Worm (Caenorhabditis elegans) whole organism, late embryonic: ENCODE data around the gene ZK675.4.

Experiments used
- K02D7.2 ChIP-seq: sonication (generic microtip); optimal IDR thresholded peaks from 2 replicates; lab custom pipeline; 2017; ENCODE audit warnings: mild to moderate bottlenecking, missing genetic modification characterization, missing compliant biosample characterization
- T23F11.4 ChIP-seq: fragments of 200-800 bp; sonication (Bioruptor generic); optimal IDR thresholded peaks from 2 replicates; lab custom pipeline; 2018; ENCODE audit warnings: mild to moderate bottlenecking, missing genetic modification characterization, missing compliant biosample characterization
- ama-1 ChIP-seq: fragments of 150-350 bp; optimal IDR thresholded peaks from 2 replicates; lab custom pipeline; 2014
- ceh-14 ChIP-seq: sonication (generic microtip); optimal IDR thresholded peaks from 2 replicates; lab custom pipeline; 2016; ENCODE audit warnings: missing genotype, missing genetic modification characterization, missing compliant biosample characterization
- ceh-18 ChIP-seq: sonication (generic microtip); optimal IDR thresholded peaks from 2 replicates; lab custom pipeline; 2016; ENCODE audit warnings: missing genetic modification characterization, missing compliant biosample characterization
- ceh-19 ChIP-seq: fragments of 200-800 bp; sonication (Bioruptor generic); optimal IDR thresholded peaks from 2 replicates; lab custom pipeline; 2018; ENCODE audit warnings: mild to moderate bottlenecking, missing genetic modification characterization, missing compliant biosample characterization
- ceh-2 ChIP-seq: sonication (generic microtip); optimal IDR thresholded peaks from 2 replicates; lab custom pipeline; 2016; ENCODE audit warnings: missing genotype, missing genetic modification characterization, missing compliant biosample characterization
- ceh-24 ChIP-seq: sonication (generic microtip); optimal IDR thresholded peaks from 2 replicates; lab custom pipeline; 2016; ENCODE audit warnings: mild to moderate bottlenecking, missing genetic modification characterization, missing compliant biosample characterization
- ceh-30 ChIP-seq: fragments of 150-350 bp; optimal IDR thresholded peaks from 2 replicates; lab custom pipeline; 2014; ENCODE audit warnings: missing biosample characterization, missing genetic modification characterization
- ceh-31 ChIP-seq: sonication (generic microtip); optimal IDR thresholded peaks from 2 replicates; lab custom pipeline; 2016; ENCODE audit warnings: missing genetic modification characterization, missing compliant biosample characterization
- ceh-48 ChIP-seq: sonication (generic microtip); optimal IDR thresholded peaks from 2 replicates; lab custom pipeline; 2016; ENCODE audit warnings: missing genetic modification characterization, inconsistent platforms, missing compliant biosample characterization
- dve-1 ChIP-seq: sonication (generic microtip); optimal IDR thresholded peaks from 2 replicates; lab custom pipeline; 2017; ENCODE audit warnings: antibody characterized with exemption, mild to moderate bottlenecking, missing genetic modification characterization, missing compliant biosample characterization
- elt-4 ChIP-seq: sonication (generic microtip); optimal IDR thresholded peaks from 2 replicates; lab custom pipeline; 2016; ENCODE audit warnings: missing genetic modification characterization, missing compliant biosample characterization
- ets-4 ChIP-seq: sonication (generic microtip); optimal IDR thresholded peaks from 2 replicates; lab custom pipeline; 2016; ENCODE audit warnings: missing genetic modification characterization, missing compliant biosample characterization
- eyg-1 ChIP-seq: sonication (generic microtip); optimal IDR thresholded peaks from 2 replicates; lab custom pipeline; 2016; ENCODE audit warnings: missing genotype, missing genetic modification characterization, missing compliant biosample characterization
- fkh-10 ChIP-seq: fragments of 150-350 bp; optimal IDR thresholded peaks from 2 replicates; lab custom pipeline; 2014; ENCODE audit warnings: missing biosample characterization, missing genetic modification reagents, missing genetic modification characterization
- gmeb-2 ChIP-seq: sonication (generic microtip); optimal IDR thresholded peaks from 2 replicates; lab custom pipeline; 2016; ENCODE audit warnings: missing genetic modification characterization, inconsistent platforms, missing compliant biosample characterization
- hlh-6 ChIP-seq: sonication (generic microtip); optimal IDR thresholded peaks from 2 replicates; lab custom pipeline; 2016; ENCODE audit warnings: missing genotype, missing genetic modification characterization, missing compliant biosample characterization
- madf-2 ChIP-seq: sonication (generic microtip); optimal IDR thresholded peaks from 2 replicates; lab custom pipeline; 2017; ENCODE audit warnings: missing genetic modification characterization, missing compliant biosample characterization
- mec-3 ChIP-seq: sonication (generic microtip); optimal IDR thresholded peaks from 2 replicates; lab custom pipeline; 2016; ENCODE audit warnings: borderline replicate concordance, missing genetic modification characterization, missing compliant biosample characterization
- nfya-1 ChIP-seq: sonication (generic microtip); optimal IDR thresholded peaks from 2 replicates; lab custom pipeline; 2017; ENCODE audit warnings: missing genetic modification characterization, mild to moderate bottlenecking, missing compliant biosample characterization, antibody characterized with exemption, moderate library complexity
- nhr-11 ChIP-seq: fragments of 150-350 bp; optimal IDR thresholded peaks from 2 replicates; lab custom pipeline; 2014; ENCODE audit warnings: missing biosample characterization, missing genetic modification characterization
- pax-1 ChIP-seq: fragments of 150-350 bp; optimal IDR thresholded peaks from 2 replicates; lab custom pipeline; 2014; ENCODE audit warnings: missing biosample characterization, missing genetic modification characterization
- pha-2 ChIP-seq: sonication (generic microtip); optimal IDR thresholded peaks from 2 replicates; lab custom pipeline; 2017; ENCODE audit warnings: mild to moderate bottlenecking, missing genetic modification characterization, missing compliant biosample characterization
- pha-4 ChIP-seq: fragments of 150-350 bp; optimal IDR thresholded peaks from 2 replicates; lab custom pipeline; 2018; ENCODE audit warnings: missing biosample characterization, missing genetic modification reagents, missing genetic modification characterization
- pqm-1 ChIP-seq: sonication (generic microtip); optimal IDR thresholded peaks from 2 replicates; lab custom pipeline; 2016; ENCODE audit warnings: missing genetic modification characterization, missing compliant biosample characterization
- sox-2 ChIP-seq: fragments of 200-800 bp; sonication (Bioruptor generic); IDR thresholded peaks from 2 replicates; pipeline ENCODE4 v1.3.6; 2022; ENCODE audit warnings: missing genetic modification reagents, missing genetic modification characterization, missing compliant biosample characterization
- sox-4 ChIP-seq: sonication (generic microtip); optimal IDR thresholded peaks from 2 replicates; lab custom pipeline; 2017; ENCODE audit warnings: mild to moderate bottlenecking, missing genetic modification characterization, inconsistent platforms, missing compliant biosample characterization
- tbx-2 ChIP-seq: sonication (generic microtip); optimal IDR thresholded peaks from 2 replicates; lab custom pipeline; 2016; ENCODE audit warnings: missing genetic modification characterization, missing compliant biosample characterization
- tbx-7 ChIP-seq: sonication (generic microtip); optimal IDR thresholded peaks from 2 replicates; lab custom pipeline; 2016; ENCODE audit warnings: missing genotype, missing genetic modification characterization, missing compliant biosample characterization
- unc-3 ChIP-seq, 2 experiments: fragments of 200-800 bp in 1 of 2; sonication (Bioruptor generic) in 1 of 2; sonication (generic microtip) in 1 of 2; conservative IDR thresholded peaks in 1 of 2; optimal IDR thresholded peaks in 1 of 2; 2 replicates each; pipeline versions ENCODE4 v1.3.6 to Lab custom; 2016 to 2022; ENCODE audit warnings: missing compliant biosample characterization in 2 of 2, missing genetic modification characterization in 2 of 2, missing genetic modification reagents in 1 of 2
- unc-42 ChIP-seq: sonication (generic microtip); optimal IDR thresholded peaks from 2 replicates; lab custom pipeline; 2016; ENCODE audit warnings: missing genotype, missing genetic modification characterization, missing compliant biosample characterization
- unc-55 ChIP-seq: sonication (generic microtip); optimal IDR thresholded peaks from 2 replicates; lab custom pipeline; 2017; ENCODE audit warnings: missing biosample characterization, missing genetic modification reagents, missing genetic modification characterization
- unc-86 ChIP-seq: sonication (generic microtip); optimal IDR thresholded peaks from 2 replicates; lab custom pipeline; 2016; ENCODE audit warnings: missing genetic modification characterization, missing compliant biosample characterization

The ZK675.4 gene

ce11 chrII:7944333-7944744 is 33.2 kb downstream of the ZK675.4 start:
- peak; percentile 17 for TF ChIP-seq unc-55
- no peak for TF ChIP-seq mec-3 (tag; lab: Kevin White, UChicago)
- TF ChIP-seq madf-2, result no peak

DNA sequence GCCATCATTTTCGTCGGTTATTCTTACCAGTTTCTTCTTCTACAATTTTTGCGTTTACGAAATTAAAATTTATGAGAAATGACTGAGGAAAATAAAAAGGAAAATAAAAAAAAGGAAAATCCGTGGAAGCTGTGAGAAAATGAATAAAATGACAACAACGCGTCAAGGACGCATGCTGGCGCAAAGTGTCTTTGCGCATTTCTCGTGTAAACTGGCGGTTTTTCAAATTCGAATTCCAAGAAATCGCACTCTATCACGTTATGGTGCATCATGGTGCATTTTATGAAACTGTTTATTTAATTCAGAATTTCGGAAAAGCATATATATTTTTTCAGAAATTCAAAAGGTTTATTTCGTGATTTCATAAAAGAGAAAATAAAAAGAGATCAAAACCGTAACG is 34.1 kb downstream of the ZK675.4 start, which contains the start of gene dbt-1:
TSS of gene dbt-1 (minus strand) at position 39 of the 400 bp plus-strand sequence.
- peak; percentile 41 for TF ChIP-seq unc-55
- TF ChIP-seq ama-1 (lab: Kevin White, UChicago), result no peak
- TF ChIP-seq unc-42 (tag; lab: Kevin White, UChicago), result no peak
- TF ChIP-seq ceh-18 (tag; lab: Kevin White, UChicago), result no peak
- peak; percentile 34 for TF ChIP-seq tbx-2
- TF ChIP-seq dve-1 (tag; lab: Kevin White, UChicago), result peak; percentile 4
- TF ChIP-seq pax-1, result no peak
- no peak for TF ChIP-seq pqm-1 (tag; lab: Kevin White, UChicago)
- no peak for TF ChIP-seq madf-2
- peak; percentile 32 for TF ChIP-seq nfya-1 (tag; lab: Kevin White, UChicago)
- TF ChIP-seq ceh-19, result no peak

DNA sequence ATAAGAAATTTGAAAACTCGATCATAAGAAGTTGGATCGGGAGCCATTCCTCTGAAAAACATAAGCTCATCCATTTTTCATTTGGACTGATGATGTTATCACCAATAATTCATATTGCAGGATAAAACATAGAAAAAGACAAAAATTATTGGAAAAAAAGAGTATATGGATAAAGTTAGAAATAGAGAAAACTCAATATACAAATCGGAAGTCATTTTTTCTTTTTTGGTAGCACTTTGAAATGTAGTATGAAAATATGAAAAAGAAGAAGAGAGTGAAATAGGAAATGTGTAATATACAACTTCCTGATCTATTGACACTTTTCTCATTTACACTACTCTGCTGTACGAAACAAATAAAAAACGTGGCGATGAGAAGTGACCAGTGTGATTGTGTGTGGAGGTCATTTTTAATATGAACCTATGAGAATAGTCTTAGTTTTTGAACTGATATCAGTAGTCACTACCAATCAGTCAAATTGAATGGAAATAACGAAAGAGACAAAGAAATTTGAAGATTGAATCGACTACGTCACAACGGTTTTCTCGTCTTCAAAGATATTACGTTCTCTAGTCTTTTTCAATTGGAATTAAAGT is 35.8 kb downstream of the ZK675.4 start, which contains the start of gene ZK669.5:
TSS of gene ZK669.5 (minus strand) at position 51 of the 596 bp plus-strand sequence.
- no peak for TF ChIP-seq T23F11.4 (GFP tag; lab: Kevin White, UChicago)
- no peak for TF ChIP-seq hlh-6 (tag; lab: Kevin White, UChicago)
- no peak for TF ChIP-seq tbx-2
- TF ChIP-seq gmeb-2, result no peak
- no peak for TF ChIP-seq sox-4 (tag; lab: Kevin White, UChicago)

- no peak for TF ChIP-seq ceh-2 (tag; lab: Kevin White, UChicago)
- no peak for TF ChIP-seq pax-1
- TF ChIP-seq mec-3 (tag; lab: Kevin White, UChicago), result no peak
- no peak for TF ChIP-seq K02D7.2 (tag; lab: Kevin White, UChicago)
- TF ChIP-seq elt-4 (tag; lab: Kevin White, UChicago), result no peak
Observed at ce11 chrII:7948278-7948677, 37.2 kb downstream of the ZK675.4 start.

DNA sequence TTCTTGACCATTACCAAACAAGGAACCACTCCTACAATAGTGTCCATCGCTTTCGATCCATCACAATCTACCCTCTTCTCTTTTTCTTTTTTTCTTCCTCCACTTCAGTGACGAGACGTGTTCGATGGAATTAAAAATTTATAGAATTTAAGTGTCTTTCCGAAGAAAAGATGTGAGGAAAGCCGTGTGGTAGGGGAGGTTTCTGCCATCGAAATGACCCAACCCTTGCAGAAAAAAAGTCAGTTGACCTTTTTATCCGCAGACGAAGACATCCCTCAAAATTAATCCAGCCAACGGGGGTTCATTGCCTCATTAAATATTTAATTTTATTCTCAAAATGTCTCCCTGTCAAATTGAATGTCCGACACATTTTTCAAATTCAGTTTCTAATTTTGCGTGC is 44.4 kb downstream of the ZK675.4 start:
- TF ChIP-seq pha-2 (tag; lab: Kevin White, UChicago), result no peak
- no peak for TF ChIP-seq pha-4 (tag; lab: Kevin White, UChicago)
- TF ChIP-seq ets-4, result no peak
- no peak for TF ChIP-seq ceh-24 (tag; lab: Kevin White, UChicago)
- TF ChIP-seq unc-42 (tag; lab: Kevin White, UChicago), result no peak
- TF ChIP-seq sox-2, result no peak
- TF ChIP-seq fkh-10 (GFP tag; lab: Kevin White, UChicago), result no peak
- no peak for TF ChIP-seq ceh-31 (tag; lab: Kevin White, UChicago)
- TF ChIP-seq tbx-2, result no peak
- no peak for TF ChIP-seq unc-3 (GFP tag; conservative IDR thresholded peaks at IDR 0.05; lab: Robert Waterston, UW)
- no peak for TF ChIP-seq unc-3 (tag; optimal IDR thresholded peaks at IDR 0.05; lab: Kevin White, UChicago)
- TF ChIP-seq unc-86 (tag; lab: Kevin White, UChicago), result no peak
- no peak for TF ChIP-seq ceh-14 (tag; lab: Kevin White, UChicago)
- TF ChIP-seq eyg-1 (tag; lab: Kevin White, UChicago), result no peak
- no peak for TF ChIP-seq ceh-48
- TF ChIP-seq nfya-1 (tag; lab: Kevin White, UChicago), result no peak
- no peak for TF ChIP-seq nhr-11 (tag; lab: Kevin White, UChicago)
- no peak for TF ChIP-seq ceh-30 (tag; lab: Kevin White, UChicago)
- TF ChIP-seq tbx-7 (tag; lab: Kevin White, UChicago), result no peak
- TF ChIP-seq, all 69 proteins: peak for 0
